Fruit fly (Drosophila melanogaster) whole organism, embryonic: ENCODE measurements around the gene Prat.

Experiments used
- Abd-B ChIP-seq: fragments of 200-800 bp; sonication (Bioruptor generic); optimal IDR thresholded peaks from 2 replicates; lab custom pipeline; 2018; ENCODE audit warnings: missing biosample characterization, mild to moderate bottlenecking, missing genetic modification characterization, moderate library complexity
- Antp ChIP-seq: fragments of 200-800 bp; sonication (Bioruptor generic); optimal IDR thresholded peaks from 3 replicates; lab custom pipeline; 2016; ENCODE audit warnings: missing biosample characterization, missing genetic modification characterization
- CG10366 ChIP-seq: fragments of 200-800 bp; sonication (Bioruptor generic); IDR thresholded peaks from 2 replicates; pipeline ENCODE4 v1.3.6; 2022; ENCODE audit warnings: missing biosample characterization, missing genetic modification characterization
- CG11247 ChIP-seq: fragments of 200-800 bp; sonication (Bioruptor generic); IDR thresholded peaks from 2 replicates; pipeline ENCODE4 v1.3.6; 2022; ENCODE audit warnings: missing biosample characterization, missing genetic modification characterization
- CG12659 ChIP-seq: fragments of 200-800 bp; sonication (Bioruptor generic); optimal IDR thresholded peaks from 3 replicates; lab custom pipeline; 2017; ENCODE audit warnings: mild to moderate bottlenecking, missing biosample characterization, missing genetic modification reagents, missing genetic modification characterization
- CG14050 ChIP-seq: fragments of 200-800 bp; sonication (Bioruptor generic); IDR thresholded peaks from 3 replicates; pipeline ENCODE4 v1.3.6; 2022; ENCODE audit warnings: missing biosample characterization, missing genetic modification characterization
- CG14710 ChIP-seq: fragments of 200-800 bp; sonication (Bioruptor generic); optimal IDR thresholded peaks from 3 replicates; lab custom pipeline; 2019; ENCODE audit warnings: missing biosample characterization, mild to moderate bottlenecking, missing genetic modification characterization, moderate library complexity
- CG15479 ChIP-seq: fragments of 200-800 bp; sonication (Bioruptor generic); optimal IDR thresholded peaks from 3 replicates; lab custom pipeline; 2019; ENCODE audit warnings: missing biosample characterization, mild to moderate bottlenecking, missing genetic modification characterization, moderate library complexity
- CG16779 ChIP-seq: fragments of 200-800 bp; sonication (Bioruptor generic); IDR thresholded peaks from 2 replicates; pipeline ENCODE4 v1.3.6; 2022; ENCODE audit warnings: missing biosample characterization, missing genetic modification characterization
- CG17912 ChIP-seq: fragments of 200-800 bp; sonication (Bioruptor generic); optimal IDR thresholded peaks from 2 replicates; lab custom pipeline; 2018; ENCODE audit warnings: missing biosample characterization, mild to moderate bottlenecking, missing genetic modification characterization
- CG2712 ChIP-seq: fragments of 200-800 bp; optimal IDR thresholded peaks from 3 replicates; lab custom pipeline; 2019; ENCODE audit warnings: missing biosample characterization, mild to moderate bottlenecking, missing genetic modification characterization, moderate library complexity
- CG2875 ChIP-seq: fragments of 200-800 bp; sonication (Bioruptor generic); optimal IDR thresholded peaks from 2 replicates; lab custom pipeline; 2017; ENCODE audit warnings: missing biosample characterization, mild to moderate bottlenecking, missing genetic modification characterization, missing genetic modification reagents
- CG30403 ChIP-seq: fragments of 200-800 bp; sonication (Bioruptor generic); optimal IDR thresholded peaks from 3 replicates; lab custom pipeline; 2016; ENCODE audit warnings: missing biosample characterization, missing genetic modification characterization
- CG3065 ChIP-seq: fragments of 200-800 bp; sonication (Bioruptor generic); optimal IDR thresholded peaks from 2 replicates; lab custom pipeline; 2016; ENCODE audit warnings: missing biosample characterization, missing genetic modification characterization
- CG32532 ChIP-seq: fragments of 200-800 bp; sonication (Bioruptor generic); IDR thresholded peaks from 2 replicates; pipeline ENCODE4 v1.3.6; 2022; ENCODE audit warnings: missing biosample characterization, missing genetic modification characterization
- CG4282 ChIP-seq: fragments of 200-800 bp; sonication (Bioruptor generic); optimal IDR thresholded peaks from 2 replicates; lab custom pipeline; 2016; ENCODE audit warnings: missing biosample characterization, missing genetic modification characterization
- CG4360 ChIP-seq: fragments of 200-800 bp; sonication (Bioruptor generic); IDR thresholded peaks from 2 replicates; pipeline ENCODE4 v1.3.6; 2022; ENCODE audit warnings: missing biosample characterization, missing genetic modification characterization
- CG9437 ChIP-seq: fragments of 200-800 bp; sonication (Bioruptor generic); optimal IDR thresholded peaks from 2 replicates; lab custom pipeline; 2018; ENCODE audit warnings: missing biosample characterization, mild to moderate bottlenecking, missing genetic modification characterization
- CG9727 ChIP-seq: fragments of 200-800 bp; sonication (Bioruptor generic); optimal IDR thresholded peaks from 3 replicates; lab custom pipeline; 2017; ENCODE audit warnings: missing biosample characterization, mild to moderate bottlenecking, missing genetic modification characterization
- CG9797 ChIP-seq: fragments of 200-800 bp; sonication (Bioruptor generic); optimal IDR thresholded peaks from 3 replicates; lab custom pipeline; 2018; ENCODE audit warnings: missing biosample characterization, mild to moderate bottlenecking, missing genetic modification characterization
- Eip74EF ChIP-seq, 2 experiments: fragments of 200-800 bp in 1 of 2; fragments of >200 bp in 1 of 2; sonication (Bioruptor generic) in 1 of 2; optimal IDR thresholded peaks; 2 replicates each; lab custom pipeline; 2017 to 2019; ENCODE audit warnings: missing biosample characterization in 2 of 2, missing genetic modification characterization in 2 of 2, mild to moderate bottlenecking in 1 of 2, moderate library complexity in 1 of 2
- Elba2 ChIP-seq: fragments of 200-800 bp; sonication (Bioruptor generic); optimal IDR thresholded peaks from 3 replicates; lab custom pipeline; 2016; ENCODE audit warnings: missing biosample characterization, missing genetic modification characterization
- Hand ChIP-seq: fragments of 200-800 bp; sonication (Bioruptor generic); optimal IDR thresholded peaks from 2 replicates; lab custom pipeline; 2017; ENCODE audit warnings: mild to moderate bottlenecking, missing biosample characterization, missing genetic modification reagents, missing genetic modification characterization
- MESR4 ChIP-seq: fragments of 200-800 bp; sonication (Bioruptor generic); optimal IDR thresholded peaks from 2 replicates; lab custom pipeline; 2018; ENCODE audit warnings: missing biosample characterization, mild to moderate bottlenecking, missing genetic modification characterization, moderate library complexity
- Med ChIP-seq: fragments of 200-800 bp; sonication (Bioruptor generic); peaks from one replicate; lab custom pipeline; 2016; ENCODE audit warnings: missing biosample characterization, missing genetic modification characterization, mild to moderate bottlenecking, inconsistent platforms, moderate library complexity
- NC2β ChIP-seq: fragments of 200-800 bp; sonication (Bioruptor generic); optimal IDR thresholded peaks from 2 replicates; lab custom pipeline; 2016; ENCODE audit warnings: missing biosample characterization, missing genetic modification characterization
- Nf-YA ChIP-seq: fragments of 200-800 bp; sonication (Bioruptor generic); IDR thresholded peaks from 2 replicates; pipeline ENCODE4 v1.3.6; 2022; ENCODE audit warnings: missing biosample characterization, missing genetic modification characterization
- Pdp1 ChIP-seq, 2 experiments: fragments of 200-800 bp; sonication (Bioruptor generic); optimal IDR thresholded peaks; 3 replicates each; lab custom pipeline; 2016; ENCODE audit warnings: missing biosample characterization in 2 of 2, missing genetic modification characterization in 2 of 2, mild to moderate bottlenecking in 1 of 2, moderate library complexity in 1 of 2
- Ptx1 ChIP-seq: fragments of 200-800 bp; sonication (Bioruptor generic); IDR thresholded peaks from 2 replicates; pipeline ENCODE4 v1.3.6; 2022; ENCODE audit warnings: missing biosample characterization, missing genetic modification characterization
- Sry-δ ChIP-seq: fragments of 200-800 bp; sonication (Bioruptor generic); optimal IDR thresholded peaks from 2 replicates; lab custom pipeline; 2016; ENCODE audit warnings: missing biosample characterization, missing genetic modification characterization
- aop ChIP-seq: fragments of 200-800 bp; sonication (Bioruptor generic); IDR thresholded peaks from 2 replicates; pipeline ENCODE4 v1.3.6; 2022; ENCODE audit warnings: missing biosample characterization, missing genetic modification characterization
- ara ChIP-seq: fragments of 200-800 bp; sonication (Bioruptor generic); IDR thresholded peaks from 2 replicates; pipeline ENCODE4 v1.3.6; 2022; ENCODE audit warnings: missing biosample characterization, missing genetic modification characterization
- br ChIP-seq: fragments of >200 bp; optimal IDR thresholded peaks from 2 replicates; lab custom pipeline; 2017
- da ChIP-seq: fragments of 200-800 bp; sonication (Bioruptor generic); optimal IDR thresholded peaks from 2 replicates; lab custom pipeline; 2016; ENCODE audit warnings: missing biosample characterization, missing genetic modification characterization
- dan ChIP-seq: fragments of 200-800 bp; sonication (Bioruptor generic); IDR thresholded peaks from 2 replicates; pipeline ENCODE4 v1.3.6; 2022; ENCODE audit warnings: missing biosample characterization, missing genetic modification characterization
- grau ChIP-seq: fragments of 200-800 bp; optimal IDR thresholded peaks from 3 replicates; lab custom pipeline; 2019; ENCODE audit warnings: missing biosample characterization, mild to moderate bottlenecking, missing genetic modification characterization, moderate library complexity
- insv ChIP-seq, 2 experiments: fragments of 200-800 bp; sonication (Bioruptor generic); optimal IDR thresholded peaks; 3 replicates each; lab custom pipeline; 2016 to 2018; ENCODE audit warnings: missing biosample characterization in 2 of 2, missing genetic modification characterization in 2 of 2
- jigr1 ChIP-seq: fragments of 200-800 bp; sonication (Bioruptor generic); IDR thresholded peaks from 3 replicates; pipeline ENCODE4 v1.3.6; 2022; ENCODE audit warnings: missing biosample characterization, missing genetic modification characterization
- lmd ChIP-seq: fragments of 200-800 bp; sonication (Bioruptor generic); IDR thresholded peaks from 2 replicates; pipeline ENCODE4 v1.3.6; 2022; ENCODE audit warnings: missing biosample characterization, missing genetic modification characterization
- nerfin-2 ChIP-seq: fragments of 200-800 bp; sonication (Bioruptor generic); IDR thresholded peaks from 2 replicates; pipeline ENCODE4 v1.3.6; 2022; ENCODE audit warnings: missing biosample characterization, missing genetic modification characterization; ENCODE audit not compliant: partially characterized antibody
- onecut ChIP-seq: fragments of 200-800 bp; sonication (Bioruptor generic); IDR thresholded peaks from 2 replicates; pipeline ENCODE4 v1.3.6; 2022; ENCODE audit warnings: missing biosample characterization, missing genetic modification characterization
- org-1 ChIP-seq: fragments of 200-800 bp; sonication (Bioruptor generic); optimal IDR thresholded peaks from 2 replicates; lab custom pipeline; 2017; ENCODE audit warnings: missing biosample characterization, missing genetic modification characterization
- pan ChIP-seq, 4 experiments: fragments of >200 bp in 3 of 4; fragments of 200-800 bp in 1 of 4; sonication (Bioruptor generic) in 1 of 4; optimal IDR thresholded peaks in 3 of 4; IDR thresholded peaks in 1 of 4; 2 replicates each; pipeline versions ENCODE4 v1.3.6 to Lab custom; 2017 to 2022; ENCODE audit warnings: missing biosample characterization in 2 of 4, missing genetic modification characterization in 2 of 4, mixed read lengths in 1 of 4
- pho ChIP-seq: fragments of 200-800 bp; sonication (Bioruptor generic); optimal IDR thresholded peaks from 2 replicates; lab custom pipeline; 2016; ENCODE audit warnings: missing biosample characterization, missing genetic modification characterization
- pros ChIP-seq: fragments of 200-800 bp; sonication (Bioruptor generic); optimal IDR thresholded peaks from 3 replicates; lab custom pipeline; 2019; ENCODE audit warnings: missing biosample characterization, mild to moderate bottlenecking, missing genetic modification characterization, moderate library complexity
- pzg ChIP-seq: fragments of 200-800 bp; sonication (Bioruptor generic); optimal IDR thresholded peaks from 3 replicates; lab custom pipeline; 2018; ENCODE audit warnings: missing biosample characterization, mild to moderate bottlenecking, missing genetic modification characterization, moderate library complexity
- ro ChIP-seq: fragments of 200-800 bp; sonication (Bioruptor generic); IDR thresholded peaks from 2 replicates; pipeline ENCODE4 v1.3.6; 2022; ENCODE audit warnings: missing biosample characterization, missing genetic modification characterization
- scrt ChIP-seq: fragments of 200-800 bp; sonication (Bioruptor generic); optimal IDR thresholded peaks from 2 replicates; lab custom pipeline; 2018; ENCODE audit warnings: missing biosample characterization, mild to moderate bottlenecking, missing genetic modification characterization, moderate library complexity
- sisA ChIP-seq: fragments of 200-800 bp; sonication (Bioruptor generic); IDR thresholded peaks from 2 replicates; pipeline ENCODE4 v1.3.6; 2022; ENCODE audit warnings: missing biosample characterization, missing genetic modification characterization
- tgo ChIP-seq: fragments of 200-800 bp; sonication (Bioruptor generic); IDR thresholded peaks from 3 replicates; pipeline ENCODE4 v1.3.6; 2022; ENCODE audit warnings: missing biosample characterization, missing genetic modification characterization
- unc-4 ChIP-seq: fragments of 200-800 bp; sonication (Bioruptor generic); IDR thresholded peaks from 2 replicates; pipeline ENCODE4 v1.3.6; 2022; ENCODE audit warnings: missing biosample characterization, missing genetic modification characterization; ENCODE audit not compliant: partially characterized antibody
- yki ChIP-seq: fragments of >200 bp; optimal IDR thresholded peaks from 3 replicates; lab custom pipeline; 2018

Prat gene

DNA sequence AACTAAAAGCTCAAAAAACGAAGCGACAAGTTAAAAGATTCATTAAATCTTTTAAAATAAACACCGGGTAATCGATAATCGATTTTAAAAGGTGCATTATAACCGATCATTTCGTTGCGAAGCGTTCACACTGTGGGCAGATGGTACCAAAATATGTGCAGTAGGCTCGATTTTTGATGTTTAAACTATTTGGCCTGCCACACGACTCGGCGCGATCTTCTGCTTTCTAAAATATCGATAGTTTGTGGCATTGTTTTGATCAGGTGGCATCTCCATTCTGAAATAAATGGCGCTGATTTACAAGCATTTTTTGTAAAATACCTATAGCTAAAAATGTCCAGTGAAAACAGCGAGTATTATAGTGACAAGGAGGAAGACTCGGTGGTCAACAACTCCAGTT lies 8.6 kb upstream of the Prat start, which contains the start of the genes CG10445 and lds (continued):
- peak; percentile 47 for TF ChIP-seq MESR4 (GFP tag; lab: Kevin White, UChicago)
- TF ChIP-seq CG10366 (GFP tag; lab: Robert Waterston, UW), result no peak
- no peak for TF ChIP-seq sisA (GFP tag; lab: Robert Waterston, UW)
- no peak for TF ChIP-seq Hand (GFP tag; lab: Kevin White, UChicago)
- TF ChIP-seq CG32532, result no peak
- TF ChIP-seq lmd (GFP tag; lab: Robert Waterston, UW), result no peak; the same call in 1 of the 2 replicates
- no peak for TF ChIP-seq CG15479 (GFP tag; lab: Kevin White, UChicago)
- no peak for TF ChIP-seq CG4360
- no peak for TF ChIP-seq CG4282 (GFP tag; lab: Kevin White, UChicago)
- no peak for TF ChIP-seq CG9437 (GFP tag; lab: Kevin White, UChicago)
- no peak for TF ChIP-seq yki (lab: Kevin White, UChicago)
- no peak for TF ChIP-seq dan
- TF ChIP-seq NC2β, result peak; percentile 31
- no peak for TF ChIP-seq CG2712 (tag; lab: Kevin White, UChicago)
- TF ChIP-seq CG16779 (GFP tag; lab: Robert Waterston, UW), result no peak
- TF ChIP-seq CG30403 (GFP tag; lab: Kevin White, UChicago), result peak; percentile 18
- TF ChIP-seq Sry-δ (GFP tag; lab: Kevin White, UChicago), result peak; percentile 86
- peak; percentile 64 for TF ChIP-seq CG14710 (tag; lab: Kevin White, UChicago)
- TF ChIP-seq onecut, result no peak
- no peak for TF ChIP-seq CG3065
- TF ChIP-seq Antp (GFP tag; lab: Kevin White, UChicago), result no peak
- no peak for TF ChIP-seq aop (GFP tag; lab: Robert Waterston, UW)
- TF ChIP-seq CG9797 (GFP tag; lab: Kevin White, UChicago), result peak; percentile 57
- no peak for TF ChIP-seq Eip74EF (GFP tag; optimal IDR thresholded peaks at IDR 0.05; lab: Kevin White, UChicago)
- no peak for TF ChIP-seq CG11247
- no peak for TF ChIP-seq Nf-YA
- no peak for TF ChIP-seq Pdp1 (GFP tag; optimal IDR thresholded peaks at IDR 0.05; lab: Kevin White, UChicago)
- peak; percentile 60 for TF ChIP-seq CG12659
- 0 out of 2 replicates have a peak, but pooled peaks have one; percentile 27 for TF ChIP-seq Ptx1 (GFP tag; lab: Robert Waterston, UW)
- TF ChIP-seq pan (optimal IDR thresholded peaks at IDR 0.05; lab: Kevin White, UChicago), result no peak
- no peak for TF ChIP-seq pan (GFP tag; optimal IDR thresholded peaks at IDR 0.05 in 1 of 2, IDR thresholded peaks at IDR 0.05 in 1 of 2)
- no peak for TF ChIP-seq CG9727 (GFP tag; lab: Kevin White, UChicago)
- no peak for TF ChIP-seq Med (GFP tag; lab: Kevin White, UChicago)
- peak; percentile 82 for TF ChIP-seq pzg (GFP tag; lab: Kevin White, UChicago)
- TF ChIP-seq pros (GFP tag; lab: Kevin White, UChicago), result no peak
- TF ChIP-seq insv (GFP tag; optimal IDR thresholded peaks at IDR 0.05; lab: Kevin White, UChicago), result no peak
- TF ChIP-seq ara (GFP tag; lab: Robert Waterston, UW), result no peak
- TF ChIP-seq jigr1 (GFP tag; lab: Robert Waterston, UW), result no peak
- TF ChIP-seq Abd-B (GFP tag; lab: Kevin White, UChicago), result no peak
- no peak for TF ChIP-seq pho (GFP tag; lab: Kevin White, UChicago)
- TF ChIP-seq ro, result no peak
- no peak for TF ChIP-seq org-1 (GFP tag; lab: Kevin White, UChicago)
- no peak for TF ChIP-seq CG14050
- TF ChIP-seq da, result no peak
- no peak for TF ChIP-seq CG17912
- peak; percentile 22 for TF ChIP-seq Elba2 (GFP tag; lab: Kevin White, UChicago)
- TF ChIP-seq tgo (GFP tag; lab: Robert Waterston, UW), result no peak
- TF ChIP-seq nerfin-2, result peak; percentile 94
- no peak for TF ChIP-seq grau (tag; lab: Kevin White, UChicago)
- TF ChIP-seq scrt (GFP tag; lab: Kevin White, UChicago), result no peak
- peak; percentile 76 for TF ChIP-seq unc-4 (GFP tag; lab: Robert Waterston, UW)
- TF ChIP-seq br, result no peak
- no peak for TF ChIP-seq CG2875 (GFP tag; lab: Kevin White, UChicago)
